Worm (Caenorhabditis elegans): ENCODE data around the gene znf-598.

DNA sequence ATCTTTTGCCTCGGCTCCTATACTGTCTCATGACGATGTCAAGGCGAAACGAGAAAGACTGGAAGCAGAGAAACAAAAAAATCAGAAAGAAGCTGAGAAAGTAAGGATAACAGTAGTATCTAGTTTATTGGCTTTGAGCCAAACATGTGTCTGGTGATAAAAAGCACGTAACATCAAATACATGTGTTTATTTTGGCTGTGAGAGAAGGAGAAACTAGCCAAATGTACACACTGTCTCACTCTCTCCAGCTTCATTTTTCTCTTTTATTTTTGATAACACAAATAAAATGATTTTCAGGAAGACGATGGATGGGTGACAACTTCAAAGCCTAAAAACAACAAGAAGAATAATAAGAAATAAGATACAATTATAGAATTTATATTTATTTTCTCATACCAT lies 3.9 kb downstream of the znf-598 start:
- TF ChIP-seq ztf-29 (GFP tag; IDR thresholded peaks at IDR 0.05) (no peak), ztf-23 (GFP tag; IDR thresholded peaks at IDR 0.05) (no peak)

All from whole organism, midembryonic.